Worm (Caenorhabditis elegans) whole organism, L3 larva: ENCODE measurements around the gene ceh-41.

Source experiments
- ama-1 ChIP-seq: fragments of 150-350 bp; optimal IDR thresholded peaks from 2 replicates; lab custom pipeline; 2018
- ceh-82 ChIP-seq: fragments of 150-350 bp; optimal IDR thresholded peaks from 2 replicates; lab custom pipeline; 2014; ENCODE audit warnings: missing biosample characterization, missing genetic modification characterization
- daf-12 ChIP-seq: fragments of 150-350 bp; optimal IDR thresholded peaks from 2 replicates; lab custom pipeline; 2014; ENCODE audit warnings: missing biosample characterization, missing genetic modification reagents, missing genetic modification characterization
- elt-1 ChIP-seq: fragments of 150-350 bp; optimal IDR thresholded peaks from 2 replicates; lab custom pipeline; 2014; ENCODE audit warnings: missing biosample characterization, missing genetic modification characterization
- fkh-10 ChIP-seq: sonication (generic microtip); optimal IDR thresholded peaks from 2 replicates; lab custom pipeline; 2017; ENCODE audit warnings: missing biosample characterization, missing genetic modification reagents, missing genetic modification characterization
- nhr-76 ChIP-seq: fragments of 150-350 bp; sonication (generic microtip); optimal IDR thresholded peaks from 5 replicates; lab custom pipeline; 2014; ENCODE audit warnings: missing biosample characterization, missing genetic modification characterization
- tbx-2 ChIP-seq: sonication (generic microtip); optimal IDR thresholded peaks from 2 replicates; lab custom pipeline; 2016; ENCODE audit warnings: mild to moderate bottlenecking, missing genetic modification characterization, missing compliant biosample characterization
- unc-39 ChIP-seq: sonication (generic microtip); optimal IDR thresholded peaks from 4 replicates; lab custom pipeline; 2017; ENCODE audit warnings: missing biosample characterization, missing genetic modification characterization

DNA sequence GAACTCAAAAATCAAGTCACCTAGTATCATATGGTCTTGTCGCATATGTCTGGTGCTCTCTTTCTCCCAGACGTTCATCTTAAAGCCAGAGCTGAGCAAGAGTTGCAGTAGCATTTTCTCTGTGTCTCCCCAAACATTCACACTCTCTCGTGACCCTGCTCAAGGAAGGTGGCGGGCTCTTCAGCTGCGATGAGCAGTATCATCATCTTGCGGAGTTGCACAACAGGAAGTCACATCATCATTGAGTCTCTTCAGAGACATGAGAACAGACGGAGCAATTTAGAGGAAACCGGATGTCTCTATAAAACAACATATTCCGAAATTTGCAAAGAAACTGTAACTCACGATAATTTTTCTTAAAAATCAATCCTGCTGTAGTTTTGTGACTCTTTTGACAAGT lies 49.9 kb downstream of the ceh-41 start:
- TF ChIP-seq unc-39 (tag; lab: Kevin White, UChicago) (no peak), daf-12 (no peak), tbx-2 (tag; lab: Kevin White, UChicago) (no peak), nhr-76 (tag; lab: Kevin White, UChicago) (no peak), ama-1 (lab: Kevin White, UChicago) (no peak), fkh-10 (GFP tag; lab: Kevin White, UChicago) (no peak), elt-1 (no peak), ceh-82 (tag; lab: Kevin White, UChicago) (no peak)
